Worm (Caenorhabditis elegans) whole organism, L1 larva: Measurements from ENCODE around the gene F49F1.12.
"Not testable (repeated sequence)": the region's sequence is repeated elsewhere in the genome, so short reads cannot be mapped to it uniquely, and the experiment has no call there.

Source experiments
- C16A3.4 ChIP-seq: fragments of 150-350 bp; optimal IDR thresholded peaks from 2 replicates; lab custom pipeline; 2014; ENCODE audit warnings: missing biosample characterization, missing genetic modification characterization
- efl-1 ChIP-seq, 4 experiments: fragments of 150-350 bp; optimal IDR thresholded peaks in 3 of 4; peaks in 1 of 4; 1 replicate in 1 of 4; 2 replicates in 3 of 4; lab custom pipeline; 2014; ENCODE audit warnings: missing biosample characterization in 2 of 4, missing genetic modification characterization in 2 of 4, missing genetic modification reagents in 2 of 4
- elt-2 ChIP-seq: sonication (generic microtip); optimal IDR thresholded peaks from 2 replicates; lab custom pipeline; 2016; ENCODE audit warnings: missing genetic modification characterization, mild to moderate bottlenecking, inconsistent platforms, missing compliant biosample characterization, missing genetic modification reagents
- lin-13 ChIP-seq: fragments of 150-350 bp; optimal IDR thresholded peaks from 2 replicates; lab custom pipeline; 2014; ENCODE audit warnings: missing biosample characterization, missing genetic modification reagents, missing genetic modification characterization
- lin-15B ChIP-seq: fragments of 150-350 bp; sonication (generic microtip); optimal IDR thresholded peaks from 3 replicates; lab custom pipeline; 2014; ENCODE audit warnings: missing biosample characterization, missing genetic modification characterization
- lin-35 ChIP-seq, 2 experiments: fragments of 150-350 bp; optimal IDR thresholded peaks; 2 replicates each; lab custom pipeline; 2014; ENCODE audit warnings: missing biosample characterization in 2 of 2, missing genetic modification characterization in 2 of 2, missing genetic modification reagents in 2 of 2
- lsy-2 ChIP-seq, 2 experiments: fragments of 150-350 bp; optimal IDR thresholded peaks; 2 replicates each; lab custom pipeline; 2014; ENCODE audit warnings: missing biosample characterization in 2 of 2, missing genetic modification characterization in 2 of 2
- nhr-237 ChIP-seq: fragments of 150-350 bp; optimal IDR thresholded peaks from 2 replicates; lab custom pipeline; 2014; ENCODE audit warnings: missing biosample characterization, missing genetic modification characterization
- nhr-76 ChIP-seq: sonication (generic microtip); optimal IDR thresholded peaks from 2 replicates; lab custom pipeline; 2017; ENCODE audit warnings: missing biosample characterization, missing genetic modification characterization
- rnt-1 ChIP-seq: sonication (generic microtip); optimal IDR thresholded peaks from 2 replicates; lab custom pipeline; 2016; ENCODE audit warnings: mild to moderate bottlenecking, missing genetic modification characterization, moderate library complexity, missing compliant biosample characterization
- snpc-4 ChIP-seq: fragments of 150-350 bp; optimal IDR thresholded peaks from 2 replicates; lab custom pipeline; 2014; ENCODE audit warnings: missing biosample characterization, missing genetic modification characterization
- sptf-1 ChIP-seq: fragments of 150-350 bp; optimal IDR thresholded peaks from 2 replicates; lab custom pipeline; 2014; ENCODE audit warnings: missing biosample characterization, missing genetic modification characterization
- tbx-2 ChIP-seq: sonication (generic microtip); optimal IDR thresholded peaks from 2 replicates; lab custom pipeline; 2016; ENCODE audit warnings: missing genetic modification characterization, missing compliant biosample characterization
- unc-62 ChIP-seq: fragments of 150-350 bp; optimal IDR thresholded peaks from 2 replicates; lab custom pipeline; 2014; ENCODE audit warnings: missing biosample characterization, missing genetic modification reagents, missing genetic modification characterization

- not testable (repeated sequence) for TF ChIP-seq tbx-2 (tag; lab: Kevin White, UChicago); nhr-237 (tag; lab: Kevin White, UChicago); unc-62; nhr-76 (tag; lab: Kevin White, UChicago); efl-1 (optimal IDR thresholded peaks at IDR 0.05; lab: Kevin White, UChicago); efl-1 (GFP tag; optimal IDR thresholded peaks at IDR 0.05 in 1 of 2; lab: Kevin White, UChicago); lin-15B; rnt-1 (tag; lab: Kevin White, UChicago); lin-13; snpc-4 (tag; lab: Kevin White, UChicago); elt-2 (tag; lab: Kevin White, UChicago); C16A3.4 (tag; lab: Kevin White, UChicago); lin-35 (GFP tag; optimal IDR thresholded peaks at IDR 0.05; lab: Kevin White, UChicago); lsy-2 (tag; optimal IDR thresholded peaks at IDR 0.05; lab: Kevin White, UChicago); sptf-1
These were observed 43.2 kb upstream of the F49F1.12 start, which contains the start of gene K08D10.11 for ce11 chrIV:4186099-4186498.
